Fruit fly (Drosophila melanogaster) whole organism, embryonic: Measurements from ENCODE around the gene CG33125.

Experiments
- CG13624 ChIP-seq: fragments of 200-800 bp; sonication (Bioruptor generic); optimal IDR thresholded peaks from 2 replicates; lab custom pipeline; 2016; ENCODE audit warnings: missing biosample characterization, missing genetic modification characterization
- CG2202 ChIP-seq: fragments of 200-800 bp; sonication (Bioruptor generic); optimal IDR thresholded peaks from 2 replicates; lab custom pipeline; 2018; ENCODE audit warnings: missing biosample characterization, mild to moderate bottlenecking, missing genetic modification characterization
- CG33557 ChIP-seq: fragments of 200-800 bp; sonication (Bioruptor generic); optimal IDR thresholded peaks from 2 replicates; lab custom pipeline; 2019; ENCODE audit warnings: missing biosample characterization, mild to moderate bottlenecking, missing genetic modification characterization, moderate library complexity
- CG3847 ChIP-seq: fragments of 200-800 bp; sonication (Bioruptor generic); IDR thresholded peaks from 2 replicates; pipeline ENCODE4 v1.3.6; 2022; ENCODE audit warnings: missing biosample characterization, missing genetic modification characterization
- CG5245 ChIP-seq: fragments of 200-800 bp; sonication (Bioruptor generic); optimal IDR thresholded peaks from 3 replicates; lab custom pipeline; 2016; ENCODE audit warnings: missing biosample characterization, missing genetic modification characterization
- emc ChIP-seq: fragments of 200-800 bp; sonication (Bioruptor generic); optimal IDR thresholded peaks from 2 replicates; lab custom pipeline; 2016; ENCODE audit warnings: missing biosample characterization, missing genetic modification characterization
- h ChIP-seq: fragments of >200 bp; optimal IDR thresholded peaks from 2 replicates; lab custom pipeline; 2017

dm6 chr2L:2637002-2637377 is 15.2 kb downstream of the CG33125 start:
- no peak for TF ChIP-seq emc
- no peak for TF ChIP-seq h (lab: Kevin White, UChicago)
- TF ChIP-seq CG2202 (tag; lab: Kevin White, UChicago) = no peak
- TF ChIP-seq CG5245 = no peak
- TF ChIP-seq CG3847 = no peak
- no peak for TF ChIP-seq CG13624 (GFP tag; lab: Kevin White, UChicago)
- TF ChIP-seq CG33557 (GFP tag; lab: Kevin White, UChicago) = no peak
